Worm (Caenorhabditis elegans) whole organism, dauer: ENCODE results near the gene Y82E9BR.18.

ENCODE experiments used
- unc-62 ChIP-seq: sonication (generic microtip); optimal IDR thresholded peaks from 2 replicates; lab custom pipeline; 2017; ENCODE audit warnings: missing biosample characterization, missing genetic modification reagents, missing genetic modification characterization

The Y82E9BR.18 gene

ce11 chrIII:1429920-1430437 is 53.3 kb downstream of the Y82E9BR.18 start:
- no peak for TF ChIP-seq unc-62 (GFP tag; lab: Kevin White, UChicago)

DNA sequence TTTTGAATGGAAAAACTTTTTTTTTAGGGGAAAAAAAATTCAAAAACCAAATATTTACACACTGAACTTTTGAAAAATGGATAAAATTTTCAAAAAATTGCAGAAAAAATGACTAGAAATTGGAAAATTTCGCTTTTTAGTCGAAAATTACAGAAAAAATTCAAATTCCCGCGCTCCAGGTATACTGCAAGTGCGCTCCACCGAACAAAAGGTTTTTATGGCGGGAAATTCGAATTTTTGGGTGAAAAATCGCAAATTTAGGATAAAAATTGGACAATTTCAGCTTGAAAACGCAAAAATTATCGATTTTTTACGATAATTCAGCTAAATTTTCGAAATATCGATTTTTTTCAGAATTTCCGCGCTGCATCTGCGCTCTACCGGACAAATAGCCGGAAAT is 54.0 kb downstream of the Y82E9BR.18 start:
- TF ChIP-seq unc-62 (GFP tag; lab: Kevin White, UChicago): no peak

- no peak for TF ChIP-seq unc-62 (GFP tag; lab: Kevin White, UChicago)
Observed at ce11 chrIII:1428448-1428847, 54.9 kb downstream of the Y82E9BR.18 start.

DNA sequence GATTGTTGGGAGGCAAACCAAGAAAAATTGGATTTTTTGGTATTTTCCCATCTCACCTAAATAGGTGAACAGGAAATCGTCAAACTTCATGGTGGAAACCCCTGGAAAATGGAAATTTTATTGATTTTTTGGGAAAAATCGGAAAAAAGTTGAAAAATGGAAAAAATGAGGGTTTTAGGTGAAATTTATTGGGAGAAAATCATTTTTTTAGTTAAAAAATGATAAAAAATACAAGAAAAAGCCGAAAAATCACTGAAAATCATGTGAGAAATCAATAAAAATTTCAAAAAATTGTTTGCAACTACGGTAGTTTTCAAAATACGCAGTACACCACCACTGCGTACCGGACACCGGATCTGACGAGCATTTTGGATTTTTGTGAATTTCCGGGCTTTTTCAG is 56.2 kb downstream of the Y82E9BR.18 start, which contains the start of gene lelo-2:
lelo-2 (minus strand) TSS at position 101 of the 400 bp plus-strand sequence.
- no peak for TF ChIP-seq unc-62 (GFP tag; lab: Kevin White, UChicago)

ce11 chrIII:1424305-1424704 is 59.0 kb downstream of the Y82E9BR.18 start:
- no peak for TF ChIP-seq unc-62 (GFP tag; lab: Kevin White, UChicago)

DNA sequence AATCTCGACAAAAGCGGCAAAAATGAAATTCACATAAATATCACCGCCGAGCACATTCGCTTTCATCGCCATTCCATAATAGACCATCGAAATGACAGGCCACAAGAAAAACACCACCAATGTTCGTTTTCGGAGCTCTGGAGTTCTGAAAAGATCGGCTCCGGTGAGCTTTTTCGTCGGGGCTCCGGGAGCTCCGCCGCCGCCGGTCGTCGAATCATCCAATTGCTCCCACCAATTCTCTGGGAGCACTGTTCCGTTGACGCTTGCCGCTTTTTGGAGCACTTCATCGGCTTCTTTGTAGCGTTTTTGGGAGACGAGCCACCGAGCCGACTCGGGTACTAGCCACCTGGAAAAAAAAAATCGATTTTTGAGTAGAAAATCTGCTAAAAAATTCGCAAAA is 61.9 kb downstream of the Y82E9BR.18 start:
- TF ChIP-seq unc-62 (GFP tag; lab: Kevin White, UChicago): no peak

DNA sequence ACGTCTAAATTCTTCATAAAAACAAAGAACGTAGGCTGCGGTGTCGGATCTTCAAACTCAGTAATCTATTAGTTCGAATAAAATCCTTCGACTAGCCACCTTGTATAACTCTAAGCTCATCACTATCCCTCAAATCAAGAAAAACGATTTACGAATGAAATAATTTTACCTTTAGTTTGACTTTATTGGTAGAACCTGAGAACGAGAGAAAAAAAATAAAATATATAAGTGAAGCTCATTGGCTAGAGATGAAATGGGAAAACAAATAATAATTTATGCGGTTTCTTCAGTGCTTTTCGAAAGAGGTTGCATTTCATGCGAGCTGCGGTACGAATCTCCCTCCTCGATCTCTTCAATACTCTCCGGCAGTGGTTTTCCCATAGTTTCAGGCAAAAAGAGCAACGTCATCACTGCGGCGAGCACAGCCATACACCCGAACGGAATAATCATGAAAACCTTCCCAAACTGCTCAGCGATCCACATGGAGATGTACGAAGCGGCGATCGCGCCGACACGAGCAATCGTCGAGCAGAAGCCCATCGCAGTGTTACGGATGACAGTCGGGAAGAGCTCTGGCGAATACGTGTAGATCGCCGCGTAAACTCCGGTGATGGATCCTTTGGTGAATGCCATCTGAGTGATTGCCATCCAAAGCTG is 63.5 kb downstream of the Y82E9BR.18 start:
- no peak for TF ChIP-seq unc-62 (GFP tag; lab: Kevin White, UChicago)

DNA sequence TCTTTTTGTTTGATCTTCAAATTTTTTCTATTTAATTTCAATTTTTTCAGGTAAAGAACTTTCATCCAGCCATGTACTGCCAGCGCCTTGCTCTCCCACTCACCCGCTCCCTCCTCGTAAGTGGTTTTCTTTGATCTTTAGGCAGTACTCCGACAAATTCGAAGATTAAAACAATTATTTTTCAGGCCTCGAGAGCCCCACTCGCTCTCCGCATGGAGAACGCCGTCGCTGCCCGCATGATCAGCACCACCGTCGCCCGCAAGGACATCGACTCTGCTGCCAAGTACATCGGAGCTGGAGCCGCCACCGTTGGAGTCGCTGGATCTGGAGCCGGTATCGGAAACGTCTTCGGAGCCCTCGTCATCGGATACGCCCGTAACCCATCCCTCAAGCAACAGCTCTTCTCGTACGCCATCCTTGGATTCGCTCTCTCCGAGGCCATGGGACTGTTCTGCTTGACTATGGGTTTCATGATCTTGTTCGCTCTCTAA is 64.1 kb downstream of the Y82E9BR.18 start, which contains the start of gene Y82E9BR.3:
Y82E9BR.3 (plus strand) TSS at position 51 of the 491 bp plus-strand sequence.
- TF ChIP-seq unc-62 (GFP tag; lab: Kevin White, UChicago): no peak

- no peak for TF ChIP-seq unc-62 (GFP tag; lab: Kevin White, UChicago)
Observed at ce11 chrIII:1418709-1419108, 64.6 kb downstream of the Y82E9BR.18 start.
